Fruit fly (Drosophila melanogaster): ENCODE measurements around the gene CheA87a.

CheA87a gene

dm6 chr3R:13403032-13403459 lies 33.6 kb downstream of the CheA87a start, which contains the start of gene Dpm3 (continued):
- no peak for TF ChIP-seq CG11695 (GFP tag; IDR thresholded peaks at IDR 0.05)
- TF ChIP-seq sens (GFP tag) = peak; percentile 86
- TF ChIP-seq amos (GFP tag; IDR thresholded peaks at IDR 0.05; ENCODE audit: partially characterized antibody) = peak; percentile 85
- no peak for TF ChIP-seq BtbVII (GFP tag; optimal IDR thresholded peaks at IDR 0.05)
- no peak for TF ChIP-seq Asciz (GFP tag; optimal IDR thresholded peaks at IDR 0.05)
- TF ChIP-seq wek (GFP tag; optimal IDR thresholded peaks at IDR 0.05) = no peak
- peak; percentile 79 for TF ChIP-seq CG34422 (GFP tag; IDR thresholded peaks at IDR 0.05)
- no peak for TF ChIP-seq CG6813 (GFP tag; optimal IDR thresholded peaks at IDR 0.05)
- TF ChIP-seq slbo (GFP tag; IDR thresholded peaks at IDR 0.05) = peak; percentile 70
- 0 out of 3 replicates have a peak, but pooled peaks have one; percentile 22 for TF ChIP-seq so (GFP tag; IDR thresholded peaks at IDR 0.05)
- peak; percentile 9 for TF ChIP-seq CG7745 (tag; optimal IDR thresholded peaks at IDR 0.05)
- TF ChIP-seq fd64A (GFP tag; optimal IDR thresholded peaks at IDR 0.05) = no peak
- TF ChIP-seq CG17359 (tag; optimal IDR thresholded peaks at IDR 0.05) = no peak
- no peak for TF ChIP-seq cato (GFP tag; optimal IDR thresholded peaks at IDR 0.05; ENCODE audit: borderline replicate concordance)
- no peak for TF ChIP-seq az2 (GFP tag; optimal IDR thresholded peaks at IDR 0.05)
- peak; percentile 67 for TF ChIP-seq vvl (GFP tag; IDR thresholded peaks at IDR 0.05)
- TF ChIP-seq Xrp1 (GFP tag; IDR thresholded peaks at IDR 0.05) = no peak
- TF ChIP-seq CG3407 (GFP tag; optimal IDR thresholded peaks at IDR 0.05) = no peak
- no peak for TF ChIP-seq CG6689 (GFP tag; IDR thresholded peaks at IDR 0.05)
- peak; percentile 52 for TF ChIP-seq Hsf (GFP tag; optimal IDR thresholded peaks at IDR 0.05)
- TF ChIP-seq CG8765 (GFP tag; IDR thresholded peaks at IDR 0.05) = no peak
- peak; percentile 86 for TF ChIP-seq bbx (GFP tag; IDR thresholded peaks at IDR 0.05; ENCODE audit: partially characterized antibody)
- peak; percentile 100 for TF ChIP-seq CG18011 (GFP tag; optimal IDR thresholded peaks at IDR 0.05)
- TF ChIP-seq CG6654 (GFP tag; optimal IDR thresholded peaks at IDR 0.05) = no peak
- TF ChIP-seq bab2 (GFP tag; optimal IDR thresholded peaks at IDR 0.05) = no peak
- TF ChIP-seq lov (optimal IDR thresholded peaks at IDR 0.05) = no peak
- TF ChIP-seq lov (GFP tag; IDR thresholded peaks at IDR 0.05) = no peak
- TF ChIP-seq zen2 (GFP tag; IDR thresholded peaks at IDR 0.05; ENCODE audit: partially characterized antibody) = peak; percentile 84
- no peak for TF ChIP-seq fd102C (GFP tag; optimal IDR thresholded peaks at IDR 0.05)
- TF ChIP-seq z (GFP tag; IDR thresholded peaks at IDR 0.05) = no peak
- no peak for TF ChIP-seq cg (GFP tag; optimal IDR thresholded peaks at IDR 0.05)
- no peak for TF ChIP-seq CG6175 (GFP tag; IDR thresholded peaks at IDR 0.05)
- TF ChIP-seq hth (optimal IDR thresholded peaks at IDR 0.05) = no peak
- no peak for TF ChIP-seq gce (GFP tag; IDR thresholded peaks at IDR 0.05)
- TF ChIP-seq jigr1 (GFP tag; IDR thresholded peaks at IDR 0.05) = no peak
- no peak for TF ChIP-seq fd96Cb (tag; optimal IDR thresholded peaks at IDR 0.05)
- no peak for TF ChIP-seq mirr (GFP tag; optimal IDR thresholded peaks at IDR 0.05)
- TF ChIP-seq PHDP (tag; optimal IDR thresholded peaks at IDR 0.05) = peak; percentile 17
- TF ChIP-seq CG7357 (GFP tag; IDR thresholded peaks at IDR 0.05) = no peak
- peak; percentile 70 for TF ChIP-seq shn (GFP tag; optimal IDR thresholded peaks at IDR 0.05)
- peak; percentile 22 for TF ChIP-seq slp2 (GFP tag; optimal IDR thresholded peaks at IDR 0.05)
- no peak for TF ChIP-seq dimm (GFP tag; IDR thresholded peaks at IDR 0.05)
- no peak for TF ChIP-seq CG12071 (GFP tag; optimal IDR thresholded peaks at IDR 0.05)
- TF ChIP-seq danr (GFP tag; IDR thresholded peaks at IDR 0.05) = no peak
- peak; percentile 68 for TF ChIP-seq CG2116 (GFP tag; optimal IDR thresholded peaks at IDR 0.05)
- no peak for TF ChIP-seq sima (GFP tag; optimal IDR thresholded peaks at IDR 0.05)
- TF ChIP-seq CG11456 (GFP tag; IDR thresholded peaks at IDR 0.05) = no peak
- TF ChIP-seq CHES-1-like (GFP tag; optimal IDR thresholded peaks at IDR 0.05) = peak; percentile 68
- peak; percentile 63 for TF ChIP-seq B-H2 (GFP tag; optimal IDR thresholded peaks at IDR 0.05)
- TF ChIP-seq CG11247 (GFP tag; IDR thresholded peaks at IDR 0.05) = no peak
- no peak for TF ChIP-seq CG16779 (GFP tag; IDR thresholded peaks at IDR 0.05)
- no peak for TF ChIP-seq corto (GFP tag; optimal IDR thresholded peaks at IDR 0.05)

Data from whole organism, embryonic.